Fruit fly (Drosophila melanogaster) whole organism, prepupa: ENCODE data around the gene Vha16-3.

ENCODE experiments used
- CG10631 ChIP-seq: fragments of 200-800 bp; sonication (Bioruptor generic); optimal IDR thresholded peaks from 2 replicates; lab custom pipeline; 2016; ENCODE audit warnings: missing biosample characterization, missing genetic modification characterization
- CG10669 ChIP-seq: fragments of 200-800 bp; sonication (Bioruptor generic); optimal IDR thresholded peaks from 3 replicates; lab custom pipeline; 2018; ENCODE audit warnings: missing biosample characterization, mild to moderate bottlenecking, missing genetic modification characterization, moderate library complexity
- CG11294 ChIP-seq: fragments of 200-800 bp; sonication (Bioruptor generic); IDR thresholded peaks from 2 replicates; pipeline ENCODE4 v1.3.6; 2022; ENCODE audit warnings: missing biosample characterization, missing genetic modification characterization
- CG11762 ChIP-seq: fragments of 200-800 bp; sonication (Bioruptor generic); optimal IDR thresholded peaks from 3 replicates; lab custom pipeline; 2016; ENCODE audit warnings: missing biosample characterization, missing genetic modification characterization; ENCODE audit not compliant: insufficient read depth
- CG11902 ChIP-seq: fragments of 200-800 bp; sonication (Bioruptor generic); optimal IDR thresholded peaks from 3 replicates; lab custom pipeline; 2016; ENCODE audit warnings: missing biosample characterization, missing genetic modification characterization
- CG15336 ChIP-seq: fragments of 200-800 bp; sonication (Bioruptor generic); IDR thresholded peaks from 2 replicates; pipeline ENCODE4 v1.3.6; 2022; ENCODE audit warnings: missing biosample characterization, missing genetic modification characterization
- CG3032 ChIP-seq: fragments of 200-800 bp; optimal IDR thresholded peaks from 2 replicates; lab custom pipeline; 2019; ENCODE audit warnings: missing biosample characterization, mild to moderate bottlenecking, missing genetic modification characterization, moderate library complexity
- CG3919 ChIP-seq: fragments of 200-800 bp; sonication (Bioruptor generic); optimal IDR thresholded peaks from 3 replicates; lab custom pipeline; 2016; ENCODE audit warnings: missing biosample characterization, missing genetic modification characterization
- CG4318 ChIP-seq: fragments of 200-800 bp; sonication (Bioruptor generic); optimal IDR thresholded peaks from 3 replicates; lab custom pipeline; 2017; ENCODE audit warnings: missing biosample characterization, mild to moderate bottlenecking, missing genetic modification characterization
- CG6163 ChIP-seq: fragments of 200-800 bp; sonication (Bioruptor generic); IDR thresholded peaks from 3 replicates; pipeline ENCODE4 v1.3.6; 2022; ENCODE audit warnings: missing biosample characterization, missing genetic modification characterization
- CG6276 ChIP-seq: fragments of 200-800 bp; sonication (Bioruptor generic); optimal IDR thresholded peaks from 2 replicates; lab custom pipeline; 2017; ENCODE audit warnings: missing biosample characterization, mild to moderate bottlenecking, missing genetic modification characterization
- CG6792 ChIP-seq: fragments of 200-800 bp; sonication (Bioruptor generic); optimal IDR thresholded peaks from 3 replicates; lab custom pipeline; 2016; ENCODE audit warnings: missing biosample characterization, missing genetic modification characterization
- CG6808 ChIP-seq: fragments of 200-800 bp; sonication (Bioruptor generic); optimal IDR thresholded peaks from 3 replicates; lab custom pipeline; 2017; ENCODE audit warnings: missing biosample characterization, missing genetic modification characterization, mild to moderate bottlenecking, moderate library complexity, missing genetic modification reagents
- CG6854 ChIP-seq: fragments of 200-800 bp; sonication (Bioruptor generic); optimal IDR thresholded peaks from 2 replicates; lab custom pipeline; 2017; ENCODE audit warnings: missing biosample characterization, mild to moderate bottlenecking, missing genetic modification characterization
- CG7368 ChIP-seq: fragments of 200-800 bp; sonication (Bioruptor generic); optimal IDR thresholded peaks from 3 replicates; lab custom pipeline; 2016; ENCODE audit warnings: missing biosample characterization, missing genetic modification characterization
- CG8119 ChIP-seq: fragments of 200-800 bp; sonication (Bioruptor generic); IDR thresholded peaks from 3 replicates; pipeline ENCODE4 v1.3.6; 2022; ENCODE audit warnings: missing biosample characterization, missing genetic modification characterization
- CG8319 ChIP-seq: fragments of 200-800 bp; sonication (Bioruptor generic); optimal IDR thresholded peaks from 3 replicates; lab custom pipeline; 2016; ENCODE audit warnings: missing biosample characterization, missing genetic modification characterization
- CG8632 ChIP-seq: fragments of 200-800 bp; sonication (Bioruptor generic); optimal IDR thresholded peaks from 3 replicates; lab custom pipeline; 2016; ENCODE audit warnings: missing biosample characterization, missing genetic modification characterization
- CG9139 ChIP-seq: fragments of 200-800 bp; sonication (Bioruptor generic); optimal IDR thresholded peaks from 3 replicates; lab custom pipeline; 2017; ENCODE audit warnings: missing biosample characterization, mild to moderate bottlenecking, missing genetic modification characterization
- Eip75B ChIP-seq: fragments of 200-800 bp; sonication (Bioruptor generic); optimal IDR thresholded peaks from 3 replicates; lab custom pipeline; 2016; ENCODE audit warnings: missing biosample characterization, missing genetic modification characterization
- Eip78C ChIP-seq: fragments of 200-800 bp; sonication (Bioruptor generic); peaks from one replicate; lab custom pipeline; 2016; ENCODE audit warnings: missing biosample characterization, missing genetic modification characterization
- Eip93F ChIP-seq: fragments of 200-800 bp; sonication (Bioruptor generic); optimal IDR thresholded peaks from 2 replicates; lab custom pipeline; 2016; ENCODE audit warnings: missing biosample characterization, mild to moderate bottlenecking, missing genetic modification characterization
- Ets21C ChIP-seq: fragments of 200-800 bp; sonication (Bioruptor generic); optimal IDR thresholded peaks from 3 replicates; lab custom pipeline; 2016; ENCODE audit warnings: missing biosample characterization, missing genetic modification characterization
- Ets96B ChIP-seq: fragments of 200-800 bp; optimal IDR thresholded peaks from 2 replicates; lab custom pipeline; 2019; ENCODE audit warnings: missing biosample characterization, mild to moderate bottlenecking, missing genetic modification characterization, moderate library complexity
- Gug ChIP-seq: fragments of 200-800 bp; sonication (Bioruptor generic); IDR thresholded peaks from 2 replicates; pipeline ENCODE4 v1.3.6; 2022; ENCODE audit warnings: missing biosample characterization, missing genetic modification characterization
- Hr39 ChIP-seq: fragments of 200-800 bp; sonication (Bioruptor generic); optimal IDR thresholded peaks from 2 replicates; lab custom pipeline; 2016; ENCODE audit warnings: missing biosample characterization, missing genetic modification characterization
- Lpt ChIP-seq: fragments of 200-800 bp; sonication (Bioruptor generic); optimal IDR thresholded peaks from 3 replicates; lab custom pipeline; 2016; ENCODE audit warnings: missing biosample characterization, missing genetic modification characterization
- Met ChIP-seq: fragments of 200-800 bp; sonication (Bioruptor generic); optimal IDR thresholded peaks from 3 replicates; lab custom pipeline; 2016; ENCODE audit warnings: missing biosample characterization, missing genetic modification characterization
- OdsH ChIP-seq: fragments of 200-800 bp; sonication (Bioruptor generic); optimal IDR thresholded peaks from 3 replicates; lab custom pipeline; 2016; ENCODE audit warnings: missing biosample characterization, missing genetic modification characterization
- Sox15 ChIP-seq: fragments of 200-800 bp; sonication (Bioruptor generic); optimal IDR thresholded peaks from 3 replicates; lab custom pipeline; 2016; ENCODE audit warnings: missing biosample characterization, missing genetic modification characterization
- dac ChIP-seq: fragments of 200-800 bp; sonication (Bioruptor generic); optimal IDR thresholded peaks from 2 replicates; lab custom pipeline; 2017; ENCODE audit warnings: missing biosample characterization, mild to moderate bottlenecking, missing genetic modification characterization
- dsx ChIP-seq: fragments of 200-800 bp; optimal IDR thresholded peaks from 3 replicates; lab custom pipeline; 2019; ENCODE audit warnings: missing biosample characterization, mild to moderate bottlenecking, missing genetic modification characterization, moderate library complexity; ENCODE audit not compliant: poor library complexity, severe bottlenecking
- esn ChIP-seq: fragments of 200-800 bp; sonication (Bioruptor generic); optimal IDR thresholded peaks from 2 replicates; lab custom pipeline; 2016; ENCODE audit warnings: missing biosample characterization, mild to moderate bottlenecking, missing genetic modification characterization, moderate library complexity
- fd85E ChIP-seq: fragments of 200-800 bp; sonication (Bioruptor generic); optimal IDR thresholded peaks from 3 replicates; lab custom pipeline; 2016; ENCODE audit warnings: missing biosample characterization, missing genetic modification characterization
- fkh ChIP-seq: fragments of 200-800 bp; sonication (Bioruptor generic); optimal IDR thresholded peaks from 3 replicates; lab custom pipeline; 2017; ENCODE audit warnings: missing biosample characterization, mild to moderate bottlenecking, missing genetic modification characterization, moderate library complexity
- lz ChIP-seq: fragments of 200-800 bp; sonication (Bioruptor generic); optimal IDR thresholded peaks from 3 replicates; lab custom pipeline; 2016; ENCODE audit warnings: missing biosample characterization, missing genetic modification characterization
- spab ChIP-seq: fragments of 200-800 bp; sonication (Bioruptor generic); optimal IDR thresholded peaks from 2 replicates; lab custom pipeline; 2017; ENCODE audit warnings: missing biosample characterization, mild to moderate bottlenecking, missing genetic modification characterization, missing genetic modification reagents
- ss ChIP-seq, 2 experiments: fragments of 200-800 bp; sonication (Bioruptor generic); optimal IDR thresholded peaks; 2 replicates in 1 of 2; 3 replicates in 1 of 2; lab custom pipeline; 2017 to 2018; ENCODE audit warnings: mild to moderate bottlenecking in 2 of 2, missing biosample characterization in 2 of 2, missing genetic modification characterization in 2 of 2, moderate library complexity in 1 of 2
- svp ChIP-seq: fragments of 200-800 bp; sonication (Bioruptor generic); peaks from one replicate; lab custom pipeline; 2016; ENCODE audit warnings: missing biosample characterization, missing genetic modification characterization
- topi ChIP-seq: fragments of 200-800 bp; sonication (Bioruptor generic); optimal IDR thresholded peaks from 3 replicates; lab custom pipeline; 2016; ENCODE audit warnings: missing biosample characterization, missing genetic modification characterization
- vri ChIP-seq: fragments of 200-800 bp; sonication (Bioruptor generic); optimal IDR thresholded peaks from 3 replicates; lab custom pipeline; 2016; ENCODE audit warnings: missing biosample characterization, mild to moderate bottlenecking, missing genetic modification characterization

The Vha16-3 gene

dm6 chr3L:11431251-11431925 is 41.7 kb upstream of the Vha16-3 start (continued):
- TF ChIP-seq svp (GFP tag; lab: Kevin White, UChicago) (peak; percentile 91), Met (GFP tag; lab: Kevin White, UChicago) (peak; percentile 94), CG4318 (GFP tag; lab: Kevin White, UChicago) (peak; percentile 91), CG11762 (peak; percentile 90), Eip78C (peak; percentile 98), CG9139 (GFP tag; lab: Kevin White, UChicago) (peak; percentile 67), dac (GFP tag; lab: Kevin White, UChicago) (peak; percentile 94), CG6808 (GFP tag; lab: Kevin White, UChicago) (peak; percentile 76), fd85E (GFP tag; lab: Kevin White, UChicago) (peak; percentile 72), lz (GFP tag; lab: Kevin White, UChicago) (peak; percentile 92), CG10669 (GFP tag; lab: Kevin White, UChicago) (peak; percentile 90), CG11294 (GFP tag; lab: Robert Waterston, UW) (peak; percentile 96), Hr39 (GFP tag; lab: Kevin White, UChicago) (peak; percentile 96), fkh (GFP tag; lab: Kevin White, UChicago) (peak; percentile 12), vri (GFP tag; lab: Kevin White, UChicago) (peak; percentile 80), CG11902 (GFP tag; lab: Kevin White, UChicago) (peak; percentile 96), spab (GFP tag; lab: Kevin White, UChicago) (peak; percentile 86), CG6276 (peak; percentile 84), CG8632 (GFP tag; lab: Kevin White, UChicago) (peak; percentile 97), Sox15 (GFP tag; lab: Kevin White, UChicago) (peak; percentile 98), dsx (GFP tag; lab: Kevin White, UChicago) (peak; percentile 82), topi (peak; percentile 84), CG7368 (GFP tag; lab: Kevin White, UChicago) (peak; percentile 92)

- TF ChIP-seq CG3919 (no peak), ss (GFP tag; optimal IDR thresholded peaks at IDR 0.05; lab: Kevin White, UChicago) (peak in 1 of 2 experiments; percentile 49), CG10631 (no peak), CG7368 (GFP tag; lab: Kevin White, UChicago) (no peak), Hr39 (GFP tag; lab: Kevin White, UChicago) (no peak), Lpt (GFP tag; lab: Kevin White, UChicago) (no peak), CG6163 (GFP tag; lab: Robert Waterston, UW) (peak; percentile 43; the same call in 1 of the 3 replicates), Gug (GFP tag; lab: Robert Waterston, UW) (no peak)
- TF ChIP-seq, all 60 proteins: peak for 2
These were observed 41.2 kb upstream of the Vha16-3 start for dm6 chr3L:11431926-11432323.

dm6 chr3L:11432472-11432871 is 40.6 kb upstream of the Vha16-3 start:
- TF ChIP-seq OdsH (no peak), CG6792 (GFP tag; lab: Kevin White, UChicago) (no peak), Eip75B (no peak), CG6163 (GFP tag; lab: Robert Waterston, UW) (no peak), Ets21C (no peak)

- TF ChIP-seq Eip78C (peak; percentile 83), esn (GFP tag; lab: Kevin White, UChicago) (peak; percentile 40), ss (GFP tag; optimal IDR thresholded peaks at IDR 0.05; lab: Kevin White, UChicago) (peak; percentile 12 to 48), Eip75B (peak; percentile 60), fkh (GFP tag; lab: Kevin White, UChicago) (no peak), CG8119 (GFP tag; lab: Robert Waterston, UW) (peak; percentile 38; the same call in 1 of the 3 replicates), Sox15 (GFP tag; lab: Kevin White, UChicago) (no peak), lz (GFP tag; lab: Kevin White, UChicago) (peak; percentile 36), CG6276 (no peak), CG4318 (GFP tag; lab: Kevin White, UChicago) (no peak), CG9139 (GFP tag; lab: Kevin White, UChicago) (no peak), CG10669 (GFP tag; lab: Kevin White, UChicago) (peak; percentile 45), CG15336 (GFP tag; lab: Robert Waterston, UW) (peak; percentile 16; the same call in 1 of the 2 replicates), Eip93F (GFP tag; lab: Kevin White, UChicago) (no peak), Ets96B (tag; lab: Kevin White, UChicago) (peak; percentile 13), spab (GFP tag; lab: Kevin White, UChicago) (peak; percentile 10), CG3032 (peak; percentile 36), CG8632 (GFP tag; lab: Kevin White, UChicago) (no peak), CG6854 (GFP tag; lab: Kevin White, UChicago) (no peak), svp (GFP tag; lab: Kevin White, UChicago) (peak; percentile 75), CG3919 (peak; percentile 49), OdsH (no peak), Met (GFP tag; lab: Kevin White, UChicago) (peak; percentile 3), CG8319 (GFP tag; lab: Kevin White, UChicago) (peak; percentile 16), CG10631 (peak; percentile 25), CG11902 (GFP tag; lab: Kevin White, UChicago) (peak; percentile 14), Gug (GFP tag; lab: Robert Waterston, UW) (no peak), dsx (GFP tag; lab: Kevin White, UChicago) (peak; percentile 11)
These were observed 39.9 kb upstream of the Vha16-3 start for dm6 chr3L:11433151-11433550.
